Fruit fly (Drosophila melanogaster) whole organism, adult: ENCODE data around the gene Vha26.

Experiments
- CG11617 ChIP-seq: fragments of 200-800 bp; sonication (Bioruptor generic); optimal IDR thresholded peaks from 2 replicates; lab custom pipeline; 2017; ENCODE audit warnings: mild to moderate bottlenecking, missing biosample characterization, missing genetic modification reagents, missing genetic modification characterization
- CG12768 ChIP-seq: fragments of 200-800 bp; sonication (Bioruptor generic); optimal IDR thresholded peaks from 2 replicates; lab custom pipeline; 2017; ENCODE audit warnings: missing biosample characterization, missing genetic modification characterization, mild to moderate bottlenecking, moderate library complexity, missing genetic modification reagents
- CG33017 ChIP-seq: fragments of 200-800 bp; sonication (Bioruptor generic); optimal IDR thresholded peaks from 2 replicates; lab custom pipeline; 2018; ENCODE audit warnings: missing biosample characterization, mild to moderate bottlenecking, missing genetic modification characterization, moderate library complexity
- CG5204 ChIP-seq: fragments of 200-800 bp; sonication (Bioruptor generic); optimal IDR thresholded peaks from 2 replicates; lab custom pipeline; 2016; ENCODE audit warnings: missing biosample characterization, missing genetic modification characterization
- CG7101 ChIP-seq: fragments of 200-800 bp; sonication (Bioruptor generic); optimal IDR thresholded peaks from 2 replicates; lab custom pipeline; 2018; ENCODE audit warnings: missing biosample characterization, mild to moderate bottlenecking, missing genetic modification characterization, moderate library complexity
- Hr96 ChIP-seq: fragments of 200-800 bp; sonication (Bioruptor generic); optimal IDR thresholded peaks from 2 replicates; lab custom pipeline; 2016; ENCODE audit warnings: missing biosample characterization, missing genetic modification characterization
- Mnt ChIP-seq: fragments of 200-800 bp; sonication (Bioruptor generic); optimal IDR thresholded peaks from 2 replicates; lab custom pipeline; 2016; ENCODE audit warnings: missing biosample characterization, mild to moderate bottlenecking, missing genetic modification characterization
- bab1 ChIP-seq: fragments of 200-800 bp; sonication (Bioruptor generic); optimal IDR thresholded peaks from 3 replicates; lab custom pipeline; 2019; ENCODE audit warnings: missing biosample characterization, mild to moderate bottlenecking, missing genetic modification characterization, moderate library complexity
- cnc ChIP-seq, 2 experiments: fragments of >200 bp; optimal IDR thresholded peaks; 2 replicates each; lab custom pipeline; 2017
- kay ChIP-seq: fragments of 200-800 bp; sonication (Bioruptor generic); peaks from one replicate; lab custom pipeline; 2016; ENCODE audit warnings: missing biosample characterization, missing genetic modification characterization, borderline replicate concordance
- ovo ChIP-seq: fragments of 200-800 bp; sonication (Bioruptor generic); optimal IDR thresholded peaks from 2 replicates; lab custom pipeline; 2016; ENCODE audit warnings: missing biosample characterization, missing genetic modification characterization
- tj ChIP-seq: fragments of 200-800 bp; sonication (Bioruptor generic); optimal IDR thresholded peaks from 3 replicates; lab custom pipeline; 2017; ENCODE audit warnings: missing biosample characterization, mild to moderate bottlenecking, missing genetic modification characterization, moderate library complexity

DNA sequence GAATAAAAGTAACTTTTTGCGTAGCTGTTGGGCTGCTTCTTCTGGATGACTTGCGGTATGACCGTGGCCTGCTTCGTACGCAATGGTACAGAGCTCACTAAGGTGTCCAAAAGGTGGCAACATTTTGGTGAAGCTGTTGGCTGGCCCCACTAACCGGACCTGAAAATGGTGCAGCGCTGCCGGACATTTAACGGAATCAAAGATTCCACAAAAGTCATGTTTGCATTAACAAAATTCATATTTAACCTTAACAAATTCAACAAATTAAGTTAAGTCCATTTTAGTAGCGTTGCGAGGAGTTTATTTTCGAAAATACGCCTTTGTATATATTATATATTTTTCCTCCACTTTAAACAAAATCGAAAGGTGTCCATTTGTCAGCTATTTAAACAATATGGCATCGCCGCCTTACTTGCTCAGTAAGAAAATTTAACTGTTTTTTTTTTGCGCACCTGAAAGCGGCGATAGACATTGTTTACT lies 9.5 kb downstream of the Vha26 start, which contains the start of the genes kra and SecS:
- TF ChIP-seq CG7101 (tag; lab: Kevin White, UChicago) (peak; percentile 70), bab1 (GFP tag; lab: Kevin White, UChicago) (peak; percentile 46), ovo (GFP tag; lab: Kevin White, UChicago) (peak; percentile 69), kay (peak; percentile 94), Mnt (no peak), cnc (optimal IDR thresholded peaks at IDR 0.05; lab: Kevin White, UChicago) (no peak), tj (GFP tag; lab: Kevin White, UChicago) (no peak), Hr96 (GFP tag; lab: Kevin White, UChicago) (no peak), CG5204 (GFP tag; lab: Kevin White, UChicago) (no peak), CG12768 (peak; percentile 14), CG33017 (tag; lab: Kevin White, UChicago) (peak; percentile 41), CG11617 (peak; percentile 81)
